Worm (Caenorhabditis elegans) whole organism, young adult: ENCODE results near the gene W03D2.9.

ENCODE experiments used
- F57A8.1 ChIP-seq: fragments of 200-800 bp; sonication (Bioruptor generic); optimal IDR thresholded peaks from 2 replicates; lab custom pipeline; 2018; ENCODE audit warnings: mild to moderate bottlenecking, missing genetic modification characterization, moderate library complexity, missing compliant biosample characterization
- hlh-26 ChIP-seq: fragments of 200-800 bp; sonication (Bioruptor generic); conservative IDR thresholded peaks from 2 replicates; pipeline ENCODE4 v1.3.6; 2022; ENCODE audit warnings: missing genetic modification reagents, missing genetic modification characterization, missing compliant biosample characterization

W03D2.9 gene

ce11 chrIV:4024159-4025004 lies 50.1 kb downstream of the W03D2.9 start (continued):
- TF ChIP-seq F57A8.1 (GFP tag; lab: Kevin White, UChicago) (no peak), hlh-26 (GFP tag; lab: Robert Waterston, UW) (no peak)
- TF ChIP-seq, all 124 proteins: peak for 40
